Worm (Caenorhabditis elegans): ENCODE data around the gene T09A5.5.

ce11 chrII:7864892-7865291, 11.3 kb upstream of the T09A5.5 start:
- TF ChIP-seq dao-5 (tag; optimal IDR thresholded peaks at IDR 0.05) (no peak), him-1 (tag; optimal IDR thresholded peaks at IDR 0.05) (no peak), W03F9.2 (tag; optimal IDR thresholded peaks at IDR 0.05) (no peak)

Data from whole organism, L4/young adult.